Worm (Caenorhabditis elegans) whole organism, L4/young adult: ENCODE data around the gene C14A4.7.

ENCODE experiments used
- W03F9.2 ChIP-seq: fragments of 150-350 bp; optimal IDR thresholded peaks from 2 replicates; lab custom pipeline; 2014; ENCODE audit warnings: missing biosample characterization, missing genetic modification characterization
- dao-5 ChIP-seq: sonication (generic microtip); optimal IDR thresholded peaks from 2 replicates; lab custom pipeline; 2016; ENCODE audit warnings: missing genotype, missing genetic modification characterization, moderate library complexity, missing compliant biosample characterization
- him-1 ChIP-seq: sonication (generic microtip); optimal IDR thresholded peaks from 2 replicates; lab custom pipeline; 2016; ENCODE audit warnings: missing genotype, missing genetic modification reagents, missing genetic modification characterization, missing compliant biosample characterization

The C14A4.7 gene

DNA sequence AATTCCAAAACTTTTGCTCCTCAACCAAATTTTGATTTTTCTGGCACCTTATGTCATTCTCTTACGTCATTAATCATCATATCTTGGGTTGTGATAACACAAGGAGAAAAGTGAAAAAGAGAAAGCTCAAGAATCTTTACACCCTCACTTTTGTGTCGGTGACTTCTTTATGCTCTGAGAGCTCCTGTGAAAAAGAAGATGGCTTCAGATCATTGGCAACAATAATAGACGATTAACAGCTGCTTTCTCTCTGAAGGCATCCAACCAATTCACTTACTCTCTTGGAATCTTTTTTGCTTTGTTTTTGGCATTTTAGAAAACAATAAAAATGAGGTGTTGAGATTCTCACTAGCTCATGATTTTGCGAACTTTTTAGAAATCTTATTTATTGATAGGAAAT lies 26.9 kb downstream of the C14A4.7 start:
- TF ChIP-seq dao-5 (tag; lab: Kevin White, UChicago) (no peak), him-1 (no peak), W03F9.2 (no peak)

DNA sequence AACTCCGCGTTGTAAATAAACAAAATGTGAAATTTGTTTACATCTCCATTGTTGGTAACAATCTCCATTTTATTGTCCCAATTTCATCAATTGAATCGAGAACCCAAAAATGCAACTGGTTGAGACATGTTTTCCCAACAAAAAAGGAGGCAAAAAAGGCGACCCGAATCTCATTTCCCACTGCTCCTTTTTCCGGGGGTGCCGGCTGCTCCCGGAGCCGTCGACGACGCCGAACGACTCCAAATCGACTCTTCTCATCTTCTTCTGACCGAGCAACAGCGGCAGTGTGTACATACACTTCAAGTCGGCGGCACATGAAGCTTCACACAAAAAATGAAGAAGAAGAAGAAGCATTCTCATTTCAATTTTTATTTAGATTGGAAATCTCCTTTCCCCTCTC lies 29.9 kb downstream of the C14A4.7 start:
- TF ChIP-seq him-1, result no peak
- TF ChIP-seq W03F9.2, result no peak

DNA sequence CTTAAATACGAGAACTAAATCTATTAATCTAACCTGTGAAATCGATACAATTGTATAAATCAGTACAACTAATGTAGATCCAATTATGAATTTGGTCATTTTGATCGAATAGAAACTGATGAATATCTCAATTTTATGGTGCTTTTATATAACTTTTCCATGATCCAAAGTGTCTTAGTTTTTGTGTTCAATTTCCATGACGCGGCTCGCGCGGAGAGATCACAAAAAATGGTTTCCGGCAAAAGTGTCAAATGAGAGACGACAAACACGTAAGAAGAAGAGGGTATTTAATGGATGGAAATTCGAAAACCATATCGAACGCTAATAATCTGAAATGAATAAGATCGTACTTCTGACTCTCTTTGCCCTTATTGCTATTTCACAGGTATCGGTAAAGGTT lies 31.8 kb downstream of the C14A4.7 start, which contains the start of the genes C06A1.6 and C06A1.7:
C06A1.6 (minus strand) TSS at position 101 of the 400 bp plus-strand sequence.
C06A1.7 (plus strand) TSS at position 314 of the 400 bp plus-strand sequence.
- TF ChIP-seq him-1, result no peak
- TF ChIP-seq W03F9.2, result no peak
- no peak for TF ChIP-seq dao-5 (tag; lab: Kevin White, UChicago)

DNA sequence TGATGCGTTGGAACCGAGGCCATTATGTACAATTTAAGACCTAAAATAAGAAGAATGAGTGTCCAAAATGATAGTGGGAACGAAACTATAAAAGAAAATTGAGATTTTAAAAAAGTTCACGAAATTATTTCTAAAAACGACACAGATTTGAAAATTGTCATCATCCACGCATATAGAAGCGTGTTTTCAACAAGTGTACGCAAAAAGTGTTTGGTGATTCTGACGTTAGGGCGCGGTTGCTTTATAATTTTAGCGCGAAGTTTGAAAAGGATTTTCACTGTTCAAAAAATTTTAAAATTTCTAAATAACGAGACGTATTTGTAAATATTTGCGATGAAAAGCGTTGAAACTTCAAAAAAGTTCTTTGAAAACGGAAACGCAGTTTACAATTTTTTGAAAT lies 33.0 kb downstream of the C14A4.7 start, which contains the start of gene cdc-48.1:
cdc-48.1 (minus strand) TSS at position 40 of the 400 bp plus-strand sequence.
- TF ChIP-seq W03F9.2, result peak; percentile 99
- TF ChIP-seq him-1, result peak; percentile 100
- TF ChIP-seq dao-5 (tag; lab: Kevin White, UChicago), result peak; percentile 80

DNA sequence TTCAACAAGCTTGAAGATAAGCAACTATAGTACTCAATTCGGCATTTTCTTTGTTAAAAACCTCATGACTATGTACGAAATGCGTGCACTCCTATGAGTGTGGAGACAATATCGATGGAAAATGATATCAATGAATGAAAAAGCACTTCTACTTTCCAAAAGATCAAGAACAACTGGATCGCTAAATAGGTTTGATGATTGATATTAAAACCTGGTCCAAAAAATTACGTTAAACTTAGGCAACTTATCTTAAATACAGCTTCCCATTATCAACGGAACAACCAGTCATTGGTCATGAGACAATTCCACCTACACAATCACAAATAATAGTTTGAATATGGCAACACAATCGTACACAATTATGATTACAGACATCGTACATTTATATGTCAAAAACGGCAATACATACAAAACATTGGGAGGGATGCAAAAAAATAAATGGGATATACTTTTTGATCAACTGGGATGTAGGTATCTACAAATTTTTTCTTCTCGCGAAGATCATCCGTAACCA lies 36.6 kb downstream of the C14A4.7 start:
- TF ChIP-seq dao-5 (tag; lab: Kevin White, UChicago), result no peak
- no peak for TF ChIP-seq W03F9.2
- no peak for TF ChIP-seq him-1

DNA sequence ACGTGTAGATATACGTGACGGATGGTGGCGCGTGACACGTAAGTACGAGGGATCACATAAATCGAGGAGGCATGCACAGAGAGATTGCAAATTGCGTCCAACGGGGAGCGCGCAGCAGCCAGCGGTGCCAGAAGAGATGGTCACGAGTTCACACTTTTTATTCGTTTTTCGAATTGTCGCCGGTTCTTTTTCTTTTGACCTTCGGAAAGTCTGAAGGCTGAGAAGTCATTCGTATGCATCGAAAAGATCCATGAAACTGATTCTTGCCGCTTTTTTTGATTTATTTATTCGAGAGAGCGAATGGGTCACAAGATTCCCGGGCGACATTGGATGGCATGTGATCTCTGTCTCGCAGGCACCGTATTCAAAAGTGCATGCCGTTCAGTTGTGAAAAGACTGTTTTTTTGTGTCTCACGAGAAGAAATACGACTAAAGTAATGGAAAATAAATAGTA lies 37.4 kb downstream of the C14A4.7 start:
- TF ChIP-seq him-1 (no peak), dao-5 (tag; lab: Kevin White, UChicago) (no peak), W03F9.2 (no peak)

DNA sequence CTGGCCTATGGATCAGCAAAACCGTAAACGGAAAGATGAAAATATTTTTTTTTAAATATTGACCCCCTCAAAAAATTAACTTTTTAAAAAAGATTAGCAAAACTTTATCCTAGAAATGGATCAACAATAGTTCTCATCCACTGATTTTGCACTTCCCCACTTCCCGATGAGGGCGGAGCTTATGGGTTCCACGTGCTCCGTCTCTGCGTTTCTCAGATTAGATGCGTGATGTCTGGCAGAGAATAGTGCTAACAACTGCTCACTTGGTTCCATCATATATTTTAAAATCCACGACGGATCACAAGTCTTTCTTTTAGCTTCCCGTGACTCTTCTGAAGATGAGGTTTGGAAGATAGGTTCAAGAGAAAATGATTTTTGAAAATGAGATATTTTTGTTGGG lies 38.0 kb downstream of the C14A4.7 start:
- TF ChIP-seq dao-5 (tag; lab: Kevin White, UChicago), result no peak
- TF ChIP-seq W03F9.2, result no peak
- TF ChIP-seq him-1, result no peak

DNA sequence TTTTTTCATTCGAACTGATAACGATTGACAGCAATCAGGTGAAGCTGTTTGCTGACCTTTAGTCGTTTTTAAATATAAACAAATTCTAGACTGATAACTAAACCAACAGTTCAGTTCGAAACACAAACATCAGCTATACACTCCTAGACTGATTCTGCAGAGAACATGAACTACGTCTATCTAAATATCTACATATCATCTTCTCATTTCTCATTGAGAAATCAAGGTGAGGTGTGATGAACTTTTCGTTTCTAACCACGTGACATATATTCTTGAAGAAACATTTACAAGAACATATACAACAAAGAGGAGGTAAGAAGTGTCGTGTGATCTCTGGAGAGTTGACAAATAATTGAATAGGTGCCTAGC lies 39.2 kb downstream of the C14A4.7 start:
- no peak for TF ChIP-seq W03F9.2

DNA sequence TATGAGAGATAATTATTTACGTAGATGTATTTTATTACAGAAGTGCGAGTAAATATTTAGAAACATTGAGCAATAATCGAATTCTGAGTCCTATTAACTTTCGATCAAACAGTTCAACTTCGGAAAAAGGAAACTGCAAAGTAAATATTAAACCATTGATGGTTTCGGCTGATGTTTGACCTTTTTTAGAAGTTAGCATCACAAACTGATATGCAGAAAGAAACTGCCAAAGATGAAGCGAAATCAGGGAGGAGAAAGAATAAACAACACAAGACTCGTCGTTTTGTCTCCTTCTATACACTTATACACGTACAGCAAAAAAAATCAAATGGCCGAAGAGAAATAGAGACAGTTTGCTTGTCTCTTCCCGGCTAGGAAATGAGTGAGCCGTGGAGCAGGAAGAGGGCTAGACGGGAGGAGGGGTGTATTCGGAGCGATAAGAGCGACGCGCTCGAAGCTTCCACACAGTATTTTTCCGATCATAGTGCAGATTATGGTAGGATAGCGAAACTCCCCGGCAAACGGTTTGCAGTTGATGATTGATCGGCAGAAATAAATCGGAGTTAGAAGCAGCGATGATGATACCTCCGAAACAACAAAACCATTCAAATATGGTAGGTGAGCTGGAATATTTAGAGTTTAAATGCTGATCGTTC lies 39.7 kb downstream of the C14A4.7 start:
- TF ChIP-seq him-1 (no peak), W03F9.2 (no peak), dao-5 (tag; lab: Kevin White, UChicago) (no peak)

DNA sequence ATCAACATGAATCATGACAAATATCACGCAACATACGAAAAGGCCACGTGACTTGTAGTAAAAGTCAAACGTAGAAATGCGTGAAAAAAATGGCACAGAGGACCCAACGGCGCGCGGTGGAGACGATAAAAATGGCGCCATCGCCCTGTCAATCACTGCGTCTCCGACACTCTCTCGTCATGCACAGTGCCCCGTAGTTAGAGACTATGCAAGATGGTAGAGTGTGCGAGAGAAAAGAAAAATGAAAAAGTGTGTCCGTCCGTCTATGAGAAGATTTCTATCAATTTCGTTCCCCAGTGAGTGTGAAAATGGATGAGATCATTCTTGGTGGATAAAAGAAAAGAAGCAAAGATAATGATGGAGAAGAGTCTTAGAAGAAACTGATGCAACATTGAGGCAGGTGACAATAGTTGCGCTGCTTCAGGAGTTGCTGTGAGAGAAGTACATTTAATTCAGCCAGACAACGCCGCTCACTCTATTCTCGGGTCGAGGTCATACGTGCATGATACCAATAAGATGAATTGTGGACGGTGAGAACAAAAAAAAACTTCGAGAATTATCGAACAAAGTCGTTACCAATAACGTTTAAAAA lies 40.8 kb downstream of the C14A4.7 start:
- TF ChIP-seq W03F9.2 (no peak), dao-5 (tag; lab: Kevin White, UChicago) (no peak), him-1 (no peak)

DNA sequence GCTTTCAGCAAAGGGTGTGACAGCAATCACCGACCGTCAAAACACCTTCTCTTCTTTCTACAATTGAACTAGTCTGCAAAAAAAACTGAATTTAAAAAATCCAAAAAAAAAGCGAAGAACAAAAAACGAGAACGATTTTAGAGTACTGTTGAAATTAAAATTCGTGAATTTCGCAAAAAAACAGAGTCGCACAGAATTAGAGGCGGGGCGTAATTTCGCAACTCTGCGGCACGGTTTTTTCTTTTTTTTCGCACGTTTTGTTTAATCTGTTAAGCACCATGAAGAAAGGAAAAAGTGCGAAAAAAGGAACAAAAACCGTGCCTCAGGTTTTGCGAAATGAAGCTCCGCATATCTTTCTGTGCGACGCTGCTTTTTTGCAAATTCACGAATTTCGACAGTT lies 41.4 kb downstream of the C14A4.7 start, which contains the start of gene mnk-1:
mnk-1 (minus strand) TSS at position 73 of the 400 bp plus-strand sequence.
- TF ChIP-seq him-1 (no peak), dao-5 (tag; lab: Kevin White, UChicago) (no peak), W03F9.2 (no peak)

DNA sequence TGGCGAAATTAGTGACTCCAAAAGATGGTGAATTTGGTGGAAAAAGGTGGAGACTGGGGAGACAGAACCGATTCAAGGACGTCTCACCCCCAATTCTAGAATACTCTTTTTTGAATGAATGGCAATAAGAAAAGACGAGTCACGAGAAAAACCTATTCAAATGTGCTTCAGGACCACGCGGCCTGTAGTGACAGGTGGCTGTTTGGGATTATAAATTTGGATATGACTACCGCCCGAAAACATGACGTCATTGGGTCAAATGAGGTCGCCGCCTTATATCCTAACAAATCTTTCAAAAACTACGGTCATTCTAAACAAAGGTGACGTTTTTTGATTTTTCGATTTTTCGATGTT lies 42.3 kb downstream of the C14A4.7 start:
- TF ChIP-seq him-1, result no peak
- no peak for TF ChIP-seq dao-5 (tag; lab: Kevin White, UChicago)
- no peak for TF ChIP-seq W03F9.2

DNA sequence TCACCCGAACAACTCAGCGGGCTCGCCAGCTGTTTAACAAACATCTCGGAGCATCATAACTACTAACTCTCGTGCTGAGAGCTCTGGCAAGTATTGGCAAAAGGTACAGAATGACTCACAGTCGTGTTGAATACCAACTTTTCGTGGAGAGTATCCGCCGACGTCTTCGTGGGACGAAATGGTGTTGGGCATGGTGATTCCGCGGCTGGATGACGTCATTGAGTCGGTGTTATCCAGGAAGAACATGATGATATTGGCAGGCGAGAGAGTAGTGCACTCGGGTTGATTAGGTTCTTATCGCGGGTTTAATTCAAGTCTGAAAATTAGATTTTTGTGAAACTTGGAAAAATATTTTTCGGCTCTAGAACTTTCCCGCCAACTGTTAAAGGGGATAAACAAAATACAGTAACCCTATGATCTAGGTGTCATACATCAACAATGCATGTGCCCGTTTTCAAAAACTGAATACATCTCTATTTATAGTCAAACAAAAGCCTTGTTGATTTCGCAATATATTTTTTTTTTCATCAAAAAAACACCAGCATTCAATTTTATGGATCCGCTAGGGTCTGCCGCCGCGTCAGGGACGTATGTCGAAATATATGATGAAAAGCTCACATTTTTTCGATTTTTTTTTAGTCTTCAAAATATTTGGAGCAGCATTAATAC lies 42.9 kb downstream of the C14A4.7 start:
- TF ChIP-seq him-1 (no peak), dao-5 (tag; lab: Kevin White, UChicago) (no peak), W03F9.2 (no peak)

DNA sequence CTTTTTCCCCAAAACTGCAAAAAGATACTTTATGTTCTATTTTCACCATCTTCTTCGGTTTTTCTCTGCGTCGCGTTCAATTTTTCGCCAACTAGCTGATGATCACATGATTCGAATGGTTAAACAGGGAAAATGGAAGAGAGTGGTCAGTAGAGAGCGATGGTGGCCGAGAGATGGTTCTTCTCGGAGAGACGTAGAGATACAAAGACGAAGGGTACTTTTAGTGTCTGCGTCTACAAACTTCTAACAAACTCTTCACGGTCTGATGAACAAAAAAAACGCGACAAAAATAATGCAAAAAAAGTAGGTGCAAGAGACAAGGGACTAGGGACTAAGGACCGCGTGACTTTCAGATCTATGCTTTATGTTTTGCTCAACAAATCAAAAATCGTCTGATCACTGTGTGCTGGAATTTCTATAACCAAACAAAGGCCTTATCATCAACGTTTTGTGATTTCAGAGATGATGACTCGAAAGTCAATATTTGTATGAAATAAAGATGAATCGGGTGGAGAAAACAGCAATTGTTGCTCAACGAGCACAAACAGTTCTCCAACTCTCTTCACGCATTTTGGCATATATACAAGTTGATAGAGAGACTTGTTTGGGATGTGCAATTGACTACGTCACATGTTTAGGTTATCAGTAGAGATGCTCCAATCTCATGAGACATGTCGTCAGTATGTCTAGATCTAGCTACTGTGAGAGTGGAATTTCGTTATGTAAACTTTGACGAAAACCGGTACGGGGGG lies 44.2 kb downstream of the C14A4.7 start:
- TF ChIP-seq dao-5 (tag; lab: Kevin White, UChicago) (no peak), him-1 (peak; percentile 84), W03F9.2 (peak; percentile 81)
